Worm (Caenorhabditis elegans) whole organism, L3 larva: ENCODE results near the gene cdc-50.B.

Source experiments
- ama-1 ChIP-seq: fragments of 150-350 bp; optimal IDR thresholded peaks from 2 replicates; lab custom pipeline; 2018
- unc-39 ChIP-seq: sonication (generic microtip); optimal IDR thresholded peaks from 4 replicates; lab custom pipeline; 2017; ENCODE audit warnings: missing biosample characterization, missing genetic modification characterization

ce11 chrIV:8807327-8807726 is 42.7 kb downstream of the cdc-50.B start:
- TF ChIP-seq ama-1 (lab: Kevin White, UChicago): no peak
- TF ChIP-seq unc-39 (tag; lab: Kevin White, UChicago): no peak
